Fruit fly (Drosophila melanogaster): ENCODE measurements around the gene wkd.

wkd gene

DNA sequence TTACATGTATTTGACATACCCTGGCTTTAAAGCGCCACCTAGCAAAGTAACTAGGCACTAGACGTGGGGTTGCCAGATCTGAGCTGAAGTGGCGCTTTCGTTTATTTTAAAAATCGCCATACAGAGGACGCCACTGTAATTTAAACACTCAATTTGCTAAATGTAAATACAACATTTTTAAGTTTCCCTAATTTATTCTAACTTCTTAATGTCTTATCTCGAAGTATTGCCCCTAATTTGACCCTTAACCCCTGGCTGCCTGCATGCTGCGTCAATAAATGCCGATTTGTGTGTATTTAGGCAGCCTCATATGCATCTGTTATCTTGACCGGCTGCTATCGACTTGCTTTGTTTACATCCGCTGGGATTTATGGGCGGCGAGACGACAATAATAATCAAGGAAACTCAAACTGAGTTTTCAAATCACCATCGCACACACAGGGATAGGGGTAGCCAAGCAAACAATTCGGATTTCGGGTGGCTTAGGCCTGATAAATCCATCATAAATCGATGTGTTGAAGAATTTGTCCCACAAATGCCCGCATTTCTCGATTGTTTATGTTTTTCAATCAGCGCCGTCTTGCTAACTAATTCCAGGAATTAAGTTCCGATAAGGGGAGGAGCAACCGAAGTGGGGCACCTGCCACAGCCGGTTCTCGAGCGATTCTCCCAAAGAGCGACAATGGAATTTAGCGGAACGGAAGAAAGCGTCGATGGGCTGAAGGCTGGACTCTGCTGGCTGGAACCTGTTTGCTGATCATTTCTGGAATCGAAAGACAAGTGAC is 32.1 kb downstream of the wkd start (continued):
- TF ChIP-seq Optix (GFP tag; IDR thresholded peaks at IDR 0.05) (0 out of 3 replicates have a peak, but pooled peaks have one; percentile 36), CG12942 (GFP tag; optimal IDR thresholded peaks at IDR 0.05) (peak; percentile 62), Myb (GFP tag; optimal IDR thresholded peaks at IDR 0.05) (peak; percentile 82), Ada2b (GFP tag; IDR thresholded peaks at IDR 0.05) (peak; percentile 40; the same call in 1 of the 2 replicates), CG6272 (GFP tag; IDR thresholded peaks at IDR 0.05) (0 out of 2 replicates have a peak, but pooled peaks have one; percentile 21), Ssrp (tag; optimal IDR thresholded peaks at IDR 0.05) (peak; percentile 45), luna (GFP tag; optimal IDR thresholded peaks at IDR 0.05) (no peak), her (GFP tag; optimal IDR thresholded peaks at IDR 0.05) (peak; percentile 3), Fer1 (GFP tag; optimal IDR thresholded peaks at IDR 0.05) (peak; percentile 43), CG13624 (GFP tag; optimal IDR thresholded peaks at IDR 0.05) (peak; percentile 63), lmd (GFP tag; IDR thresholded peaks at IDR 0.05) (peak; percentile 69), dan (GFP tag; IDR thresholded peaks at IDR 0.05) (no peak; the same call in 1 of the 2 replicates), D19A (tag; optimal IDR thresholded peaks at IDR 0.05) (peak; percentile 49), CG2120 (GFP tag; optimal IDR thresholded peaks at IDR 0.05) (peak; percentile 68), ab (GFP tag; optimal IDR thresholded peaks at IDR 0.05) (peak; percentile 29), CG12219 (GFP tag; optimal IDR thresholded peaks at IDR 0.05) (no peak), CG2678 (tag; optimal IDR thresholded peaks at IDR 0.05) (no peak), ranshi (GFP tag; IDR thresholded peaks at IDR 0.05) (peak; percentile 34; the same call in 1 of the 2 replicates), CG14965 (GFP tag; optimal IDR thresholded peaks at IDR 0.05; ENCODE audit: borderline replicate concordance) (peak; percentile 45), hkb (optimal IDR thresholded peaks at IDR 0.05) (peak; percentile 64), hkb (GFP tag; IDR thresholded peaks at IDR 0.05) (no peak), Xrp1 (GFP tag; IDR thresholded peaks at IDR 0.05) (peak; percentile 56), CG30431 (GFP tag; optimal IDR thresholded peaks at IDR 0.05) (peak; percentile 45), CG7786 (GFP tag; optimal IDR thresholded peaks at IDR 0.05) (peak; percentile 34), CG12659 (GFP tag; optimal IDR thresholded peaks at IDR 0.05) (peak; percentile 43), HLH3B (GFP tag; IDR thresholded peaks at IDR 0.05) (peak; percentile 65), Scr (GFP tag; IDR thresholded peaks at IDR 0.05; ENCODE audit: partially characterized antibody) (peak; percentile 28; the same call in 1 of the 2 replicates), org-1 (GFP tag; optimal IDR thresholded peaks at IDR 0.05) (no peak), wor (GFP tag; IDR thresholded peaks at IDR 0.05) (no peak), Fer2 (tag; optimal IDR thresholded peaks at IDR 0.05) (no peak), CG18262 (tag; optimal IDR thresholded peaks at IDR 0.05) (peak; percentile 67), CG31388 (GFP tag; optimal IDR thresholded peaks at IDR 0.05) (peak; percentile 55), CG31365 (tag; optimal IDR thresholded peaks at IDR 0.05) (no peak), crol (GFP tag; IDR thresholded peaks at IDR 0.05) (no peak; the same call in 1 of the 2 replicates), Sry-δ (GFP tag; optimal IDR thresholded peaks at IDR 0.05) (peak; percentile 24), NC2α (GFP tag; optimal IDR thresholded peaks at IDR 0.05) (peak; percentile 5), zfh1 (GFP tag; IDR thresholded peaks at IDR 0.05) (peak; percentile 70; the same call in 2 of the 3 replicates), scrt (GFP tag; optimal IDR thresholded peaks at IDR 0.05) (no peak), MESR4 (GFP tag; optimal IDR thresholded peaks at IDR 0.05) (no peak), Trl (optimal IDR thresholded peaks at IDR 0.05) (no peak), Trl (GFP tag; optimal IDR thresholded peaks at IDR 0.05) (peak; percentile 39), stwl (tag; optimal IDR thresholded peaks at IDR 0.05) (peak; percentile 68), cg (GFP tag; optimal IDR thresholded peaks at IDR 0.05) (no peak), CG9215 (GFP tag; IDR thresholded peaks at IDR 0.05) (peak; percentile 54), hth (optimal IDR thresholded peaks at IDR 0.05) (no peak), Hr39 (optimal IDR thresholded peaks at IDR 0.05) (no peak), abd-A (tag; optimal IDR thresholded peaks at IDR 0.05) (no peak), CG16815 (GFP tag; optimal IDR thresholded peaks at IDR 0.05) (peak; percentile 42), BtbVII (GFP tag; optimal IDR thresholded peaks at IDR 0.05) (no peak), CG9437 (GFP tag; optimal IDR thresholded peaks at IDR 0.05) (no peak), Asciz (GFP tag; optimal IDR thresholded peaks at IDR 0.05) (no peak)

Data from whole organism, embryonic.